Fruit fly (Drosophila melanogaster) whole organism, prepupa: ENCODE measurements around the gene Rsf1.

ENCODE experiments used
- CG10669 ChIP-seq: fragments of 200-800 bp; sonication (Bioruptor generic); optimal IDR thresholded peaks from 3 replicates; lab custom pipeline; 2018; ENCODE audit warnings: missing biosample characterization, mild to moderate bottlenecking, missing genetic modification characterization, moderate library complexity
- CG34406 ChIP-seq: fragments of 200-800 bp; sonication (Bioruptor generic); optimal IDR thresholded peaks from 3 replicates; lab custom pipeline; 2016; ENCODE audit warnings: missing biosample characterization, missing genetic modification characterization
- CG6792 ChIP-seq: fragments of 200-800 bp; sonication (Bioruptor generic); optimal IDR thresholded peaks from 3 replicates; lab custom pipeline; 2016; ENCODE audit warnings: missing biosample characterization, missing genetic modification characterization
- Gug ChIP-seq: fragments of 200-800 bp; sonication (Bioruptor generic); IDR thresholded peaks from 2 replicates; pipeline ENCODE4 v1.3.6; 2022; ENCODE audit warnings: missing biosample characterization, missing genetic modification characterization
- Hr38 ChIP-seq: sonication (Bioruptor generic); optimal IDR thresholded peaks from 2 replicates; lab custom pipeline; 2016; ENCODE audit warnings: missing biosample characterization, missing genetic modification characterization
- Hr39 ChIP-seq: fragments of 200-800 bp; sonication (Bioruptor generic); optimal IDR thresholded peaks from 2 replicates; lab custom pipeline; 2016; ENCODE audit warnings: missing biosample characterization, missing genetic modification characterization
- Sox102F ChIP-seq: fragments of 200-800 bp; sonication (Bioruptor generic); optimal IDR thresholded peaks from 2 replicates; lab custom pipeline; 2016; ENCODE audit warnings: missing biosample characterization, mild to moderate bottlenecking, missing genetic modification characterization
- acj6 ChIP-seq: fragments of 200-800 bp; sonication (Bioruptor generic); optimal IDR thresholded peaks from 3 replicates; lab custom pipeline; 2016; ENCODE audit warnings: missing biosample characterization, missing genetic modification characterization
- dsx ChIP-seq: fragments of 200-800 bp; optimal IDR thresholded peaks from 3 replicates; lab custom pipeline; 2019; ENCODE audit warnings: missing biosample characterization, mild to moderate bottlenecking, missing genetic modification characterization, moderate library complexity; ENCODE audit not compliant: poor library complexity, severe bottlenecking
- fd59A ChIP-seq: fragments of 200-800 bp; sonication (Bioruptor generic); optimal IDR thresholded peaks from 2 replicates; lab custom pipeline; 2017; ENCODE audit warnings: missing biosample characterization, mild to moderate bottlenecking, missing genetic modification characterization, missing genetic modification reagents
- fkh ChIP-seq: fragments of 200-800 bp; sonication (Bioruptor generic); optimal IDR thresholded peaks from 3 replicates; lab custom pipeline; 2017; ENCODE audit warnings: missing biosample characterization, mild to moderate bottlenecking, missing genetic modification characterization, moderate library complexity
- topi ChIP-seq: fragments of 200-800 bp; sonication (Bioruptor generic); optimal IDR thresholded peaks from 3 replicates; lab custom pipeline; 2016; ENCODE audit warnings: missing biosample characterization, missing genetic modification characterization

DNA sequence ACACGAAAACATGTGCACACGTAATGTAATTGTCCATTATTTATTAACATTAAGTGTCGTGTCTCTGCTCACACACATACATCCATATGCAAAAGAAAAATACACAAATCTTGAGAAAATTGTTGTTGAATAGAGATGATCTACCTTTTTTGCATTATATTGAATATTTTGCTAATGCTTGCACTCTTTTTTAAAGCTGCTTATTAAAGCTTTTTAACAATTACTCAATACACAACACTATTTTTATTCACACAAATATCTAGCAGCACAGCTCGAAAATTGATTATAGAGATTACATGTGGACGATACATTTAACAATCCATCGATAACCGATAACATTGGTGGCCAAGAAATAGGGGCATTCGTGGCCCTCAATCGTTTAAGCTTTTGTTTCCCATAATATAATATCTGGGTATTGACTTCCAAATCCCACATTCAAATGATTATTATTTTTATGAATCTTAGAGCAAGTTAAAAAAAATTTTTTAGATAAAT lies 28.8 kb upstream of the Rsf1 start, which contains the start of gene Ufd4:
- no peak for TF ChIP-seq CG10669
- no peak for TF ChIP-seq topi
- no peak for TF ChIP-seq CG34406 (GFP tag; lab: Kevin White, UChicago)
- TF ChIP-seq dsx (GFP tag; lab: Kevin White, UChicago), result no peak
- TF ChIP-seq CG6792 (GFP tag; lab: Kevin White, UChicago), result peak; percentile 29
- no peak for TF ChIP-seq fkh (GFP tag; lab: Kevin White, UChicago)
- TF ChIP-seq acj6 (GFP tag; lab: Kevin White, UChicago), result no peak
- TF ChIP-seq Hr39 (GFP tag; lab: Kevin White, UChicago), result no peak
- no peak for TF ChIP-seq Hr38 (GFP tag; lab: Kevin White, UChicago)
- no peak for TF ChIP-seq Sox102F (GFP tag; lab: Kevin White, UChicago)
- TF ChIP-seq fd59A (GFP tag; lab: Kevin White, UChicago), result no peak
- TF ChIP-seq Gug (GFP tag; lab: Robert Waterston, UW), result no peak
